Worm (Caenorhabditis elegans) whole organism, early embryonic: ENCODE measurements around the gene C17H12.11.
A peak's percentile ranks its signal among the peaks of the same experiment; 100 is the strongest.

Source experiments
- B0310.2 ChIP-seq: sonication (generic microtip); optimal IDR thresholded peaks from 2 replicates; lab custom pipeline; 2016; ENCODE audit warnings: mild to moderate bottlenecking, missing genetic modification characterization, missing compliant biosample characterization
- F13C5.2 ChIP-seq: sonication (generic microtip); optimal IDR thresholded peaks from 2 replicates; lab custom pipeline; 2017; ENCODE audit warnings: mild to moderate bottlenecking, missing genetic modification characterization, inconsistent platforms, missing compliant biosample characterization
- aly-1 ChIP-seq: sonication (generic microtip); optimal IDR thresholded peaks from 2 replicates; lab custom pipeline; 2016; ENCODE audit warnings: missing genetic modification characterization, missing compliant biosample characterization
- ama-1 ChIP-seq: fragments of 150-350 bp; optimal IDR thresholded peaks from 2 replicates; lab custom pipeline; 2014
- ceh-13 ChIP-seq: fragments of 200-800 bp; sonication (Bioruptor generic); optimal IDR thresholded peaks from 2 replicates; lab custom pipeline; 2018; ENCODE audit warnings: mild to moderate bottlenecking, missing genetic modification characterization, missing compliant biosample characterization
- ceh-36 ChIP-seq: sonication (generic microtip); optimal IDR thresholded peaks from 2 replicates; lab custom pipeline; 2016; ENCODE audit warnings: missing genetic modification characterization, inconsistent platforms, missing compliant biosample characterization
- ets-7 ChIP-seq: sonication (generic microtip); optimal IDR thresholded peaks from 2 replicates; lab custom pipeline; 2016; ENCODE audit warnings: missing genotype, missing genetic modification characterization, missing compliant biosample characterization
- flt-1 ChIP-seq: fragments of 200-800 bp; sonication (Bioruptor generic); IDR thresholded peaks from 2 replicates; pipeline ENCODE4 v1.3.6; 2022; ENCODE audit warnings: missing genetic modification characterization, missing compliant biosample characterization
- hmbx-1 ChIP-seq: sonication (generic microtip); optimal IDR thresholded peaks from 2 replicates; lab custom pipeline; 2016; ENCODE audit warnings: mild to moderate bottlenecking, missing genetic modification characterization, missing compliant biosample characterization
- hmg-4 ChIP-seq: fragments of 200-800 bp; sonication (Bioruptor generic); optimal IDR thresholded peaks from 2 replicates; lab custom pipeline; 2018; ENCODE audit warnings: mild to moderate bottlenecking, missing genetic modification characterization, missing compliant biosample characterization
- hnd-1 ChIP-seq: sonication (generic microtip); optimal IDR thresholded peaks from 2 replicates; lab custom pipeline; 2016; ENCODE audit warnings: missing genetic modification characterization, missing compliant biosample characterization
- pes-1 ChIP-seq: fragments of 200-800 bp; sonication (Bioruptor generic); IDR thresholded peaks from 2 replicates; pipeline ENCODE4 v1.3.6; 2022; ENCODE audit warnings: missing genetic modification reagents, missing genetic modification characterization, missing compliant biosample characterization
- scrt-1 ChIP-seq: fragments of 200-800 bp; sonication (Bioruptor generic); IDR thresholded peaks from 2 replicates; pipeline ENCODE4 v1.3.6; 2022; ENCODE audit warnings: missing genetic modification characterization, missing compliant biosample characterization
- sea-1 ChIP-seq: fragments of 200-800 bp; sonication (Bioruptor generic); conservative IDR thresholded peaks from 2 replicates; pipeline ENCODE4 v1.3.6; 2022; ENCODE audit warnings: missing genetic modification characterization, missing compliant biosample characterization
- tbx-11 ChIP-seq: fragments of 200-800 bp; sonication (Bioruptor generic); IDR thresholded peaks from 2 replicates; pipeline ENCODE4 v1.3.6; 2022; ENCODE audit warnings: missing genetic modification characterization, missing compliant biosample characterization
- tbx-37 ChIP-seq: fragments of 200-800 bp; sonication (Bioruptor generic); conservative IDR thresholded peaks from 2 replicates; pipeline ENCODE4 v1.3.6; 2022; ENCODE audit warnings: missing genetic modification reagents, missing genetic modification characterization, missing compliant biosample characterization
- tra-4 ChIP-seq: sonication (generic microtip); optimal IDR thresholded peaks from 2 replicates; lab custom pipeline; 2017; ENCODE audit warnings: missing genetic modification characterization, missing compliant biosample characterization

Gene C17H12.11

ce11 chrIV:6802132-6802531, at the start of gene C17H12.11, which contains the start of gene cest-4:
Gene C17H12.11 (plus strand): TSS chrIV:6802387.
Gene cest-4 (minus strand): TSS chrIV:6802337.
- TF ChIP-seq tbx-11 (no peak), tra-4 (tag; lab: Kevin White, UChicago) (no peak), B0310.2 (tag; lab: Kevin White, UChicago) (no peak), ceh-36 (tag; lab: Kevin White, UChicago) (no peak), scrt-1 (no peak), F13C5.2 (tag; lab: Kevin White, UChicago) (no peak), hnd-1 (tag; lab: Kevin White, UChicago) (no peak), tbx-37 (GFP tag; lab: Robert Waterston, UW) (no peak), pes-1 (no peak), ets-7 (tag; lab: Kevin White, UChicago) (no peak), sea-1 (GFP tag; lab: Robert Waterston, UW) (no peak), ama-1 (no peak)

- TF ChIP-seq hmbx-1 (tag; lab: Kevin White, UChicago), result peak; percentile 27
- TF ChIP-seq ets-7 (tag; lab: Kevin White, UChicago), result peak; percentile 69
- TF ChIP-seq ceh-36 (tag; lab: Kevin White, UChicago), result peak; percentile 71
- peak; percentile 47 for TF ChIP-seq B0310.2 (tag; lab: Kevin White, UChicago)
- peak; percentile 91 for TF ChIP-seq hmg-4
- peak; percentile 94 for TF ChIP-seq F13C5.2 (tag; lab: Kevin White, UChicago)
- TF ChIP-seq tra-4 (tag; lab: Kevin White, UChicago), result no peak
- TF ChIP-seq flt-1 (GFP tag; lab: Robert Waterston, UW), result peak; percentile 78
- peak; percentile 81 for TF ChIP-seq tbx-37 (GFP tag; lab: Robert Waterston, UW)
- TF ChIP-seq ama-1, result no peak
- TF ChIP-seq ceh-13 (GFP tag; lab: Kevin White, UChicago), result peak; percentile 55
- TF ChIP-seq tbx-11, result peak; percentile 80
- TF ChIP-seq aly-1 (tag; lab: Kevin White, UChicago), result peak; percentile 82
- TF ChIP-seq sea-1 (GFP tag; lab: Robert Waterston, UW), result peak; percentile 91
- TF ChIP-seq scrt-1, result peak; percentile 83
- TF ChIP-seq pes-1, result no peak; the same call in 1 of the 2 replicates
- peak; percentile 60 for TF ChIP-seq hnd-1 (tag; lab: Kevin White, UChicago)
These were observed 45.8 kb upstream of the C17H12.11 start for ce11 chrIV:6756374-6756773.

- no peak for TF ChIP-seq F13C5.2 (tag; lab: Kevin White, UChicago)
- TF ChIP-seq scrt-1, result no peak
- no peak for TF ChIP-seq tbx-11
- no peak for TF ChIP-seq hmg-4
- no peak for TF ChIP-seq ets-7 (tag; lab: Kevin White, UChicago)
These were observed 45.2 kb upstream of the C17H12.11 start, which contains the start of gene usp-4 for ce11 chrIV:6757011-6757410. Gene usp-4 (plus strand): TSS chrIV:6757311.

ce11 chrIV:6757614-6758013, 44.6 kb upstream of the C17H12.11 start:
- TF ChIP-seq B0310.2 (tag; lab: Kevin White, UChicago), result no peak
- no peak for TF ChIP-seq tbx-11
- no peak for TF ChIP-seq ama-1
- no peak for TF ChIP-seq hmbx-1 (tag; lab: Kevin White, UChicago)
- TF ChIP-seq flt-1 (GFP tag; lab: Robert Waterston, UW), result no peak
- TF ChIP-seq tra-4 (tag; lab: Kevin White, UChicago), result no peak
- TF ChIP-seq hnd-1 (tag; lab: Kevin White, UChicago), result no peak
- TF ChIP-seq F13C5.2 (tag; lab: Kevin White, UChicago), result no peak
- no peak for TF ChIP-seq scrt-1
- TF ChIP-seq sea-1 (GFP tag; lab: Robert Waterston, UW), result no peak

ce11 chrIV:6762416-6762815, 39.8 kb upstream of the C17H12.11 start, which contains the start of gene spd-3:
Gene spd-3 (plus strand): TSS chrIV:6762716.
- TF ChIP-seq F13C5.2 (tag; lab: Kevin White, UChicago) (no peak), scrt-1 (no peak), ceh-36 (tag; lab: Kevin White, UChicago) (no peak), hnd-1 (tag; lab: Kevin White, UChicago) (no peak), sea-1 (GFP tag; lab: Robert Waterston, UW) (no peak), hmg-4 (no peak), tra-4 (tag; lab: Kevin White, UChicago) (no peak), flt-1 (GFP tag; lab: Robert Waterston, UW) (no peak), ceh-13 (GFP tag; lab: Kevin White, UChicago) (no peak), tbx-37 (GFP tag; lab: Robert Waterston, UW) (no peak), aly-1 (tag; lab: Kevin White, UChicago) (no peak)

ce11 chrIV:6767240-6767639, 34.9 kb upstream of the C17H12.11 start:
- no peak for TF ChIP-seq tbx-37 (GFP tag; lab: Robert Waterston, UW)
- TF ChIP-seq flt-1 (GFP tag; lab: Robert Waterston, UW), result no peak
- no peak for TF ChIP-seq ama-1
- TF ChIP-seq sea-1 (GFP tag; lab: Robert Waterston, UW), result no peak
- TF ChIP-seq pes-1, result no peak
- TF ChIP-seq ets-7 (tag; lab: Kevin White, UChicago), result no peak
- TF ChIP-seq scrt-1, result no peak
- peak; percentile 1 for TF ChIP-seq F13C5.2 (tag; lab: Kevin White, UChicago)

ce11 chrIV:6770407-6770883, 31.7 kb upstream of the C17H12.11 start, which contains the start of gene anat-1:
Gene anat-1 (plus strand): TSS chrIV:6770833.
- TF ChIP-seq ets-7 (tag; lab: Kevin White, UChicago) (no peak), tra-4 (tag; lab: Kevin White, UChicago) (no peak), pes-1 (no peak), hmbx-1 (tag; lab: Kevin White, UChicago) (no peak), ceh-13 (GFP tag; lab: Kevin White, UChicago) (no peak), hnd-1 (tag; lab: Kevin White, UChicago) (no peak), hmg-4 (no peak), sea-1 (GFP tag; lab: Robert Waterston, UW) (no peak), ceh-36 (tag; lab: Kevin White, UChicago) (no peak), B0310.2 (tag; lab: Kevin White, UChicago) (no peak), tbx-11 (no peak), F13C5.2 (tag; lab: Kevin White, UChicago) (no peak), aly-1 (tag; lab: Kevin White, UChicago) (no peak), ama-1 (no peak), tbx-37 (GFP tag; lab: Robert Waterston, UW) (no peak), scrt-1 (no peak), flt-1 (GFP tag; lab: Robert Waterston, UW) (no peak)
